Fruit fly (Drosophila melanogaster): ENCODE measurements around the gene Rop.
A peak's percentile ranks its signal among the peaks of the same experiment; 100 is the strongest.

Gene Rop

DNA sequence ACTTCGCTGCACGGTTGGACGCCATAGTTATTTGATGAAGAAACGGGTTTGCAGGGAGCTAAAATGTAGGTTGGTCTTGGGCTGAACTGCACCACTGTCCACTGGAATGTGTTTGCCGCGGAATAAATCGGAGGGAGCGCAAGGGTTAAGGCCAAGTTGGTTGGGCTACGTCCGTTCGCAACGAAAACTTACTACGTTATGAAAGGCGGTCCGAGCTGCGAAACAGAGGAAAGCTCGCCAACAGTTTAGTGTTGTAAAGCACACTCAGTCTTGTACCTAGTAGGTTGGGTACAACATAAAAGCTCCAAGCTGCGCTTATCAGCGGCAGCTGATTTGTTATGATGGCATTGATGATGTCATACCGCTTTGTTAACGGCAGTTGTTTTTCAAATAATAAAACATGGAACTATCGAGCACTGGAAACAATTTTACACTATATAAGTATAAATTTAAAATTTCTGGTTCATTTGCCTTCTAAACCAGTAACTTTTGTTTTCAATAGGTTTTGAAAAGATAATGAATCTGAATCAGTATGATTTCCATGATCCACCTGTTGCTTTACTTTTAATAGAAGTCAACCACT, 16.5 kb downstream of the Rop start, which contains the start of gene Chd64 (continued):
- TF ChIP-seq CG4854 (GFP tag; optimal IDR thresholded peaks at IDR 0.05) (no peak), CG17328 (GFP tag; IDR thresholded peaks at IDR 0.05) (peak; percentile 31; the same call in 1 of the 2 replicates), Dll (GFP tag; IDR thresholded peaks at IDR 0.05; ENCODE audit: partially characterized antibody) (no peak), p53 (GFP tag; optimal IDR thresholded peaks at IDR 0.05) (no peak), CG12659 (GFP tag; optimal IDR thresholded peaks at IDR 0.05) (peak; percentile 72), MESR4 (GFP tag; optimal IDR thresholded peaks at IDR 0.05) (peak; percentile 10), fd3F (GFP tag; optimal IDR thresholded peaks at IDR 0.05) (peak; percentile 3), Hr39 (optimal IDR thresholded peaks at IDR 0.05) (no peak), CG14710 (tag; optimal IDR thresholded peaks at IDR 0.05) (no peak), gt (GFP tag; IDR thresholded peaks at IDR 0.05) (no peak), Nf-YA (GFP tag; IDR thresholded peaks at IDR 0.05) (no peak), dimm (GFP tag; IDR thresholded peaks at IDR 0.05) (no peak), cato (GFP tag; optimal IDR thresholded peaks at IDR 0.05; ENCODE audit: borderline replicate concordance) (no peak), CG13424 (tag; optimal IDR thresholded peaks at IDR 0.05) (no peak), CG13775 (GFP tag; optimal IDR thresholded peaks at IDR 0.05) (no peak), Nf-YC (tag; optimal IDR thresholded peaks at IDR 0.05) (peak; percentile 48), chif (GFP tag; optimal IDR thresholded peaks at IDR 0.05) (peak in 1 of 2 experiments; percentile 11), tgo (GFP tag; IDR thresholded peaks at IDR 0.05) (peak; percentile 46; the same call in 1 of the 3 replicates), CG30403 (GFP tag; optimal IDR thresholded peaks at IDR 0.05) (peak; percentile 37), Taf1 (GFP tag; IDR thresholded peaks at IDR 0.05) (no peak), CG11504 (tag; optimal IDR thresholded peaks at IDR 0.05) (no peak), ab (GFP tag; optimal IDR thresholded peaks at IDR 0.05) (no peak), Optix (GFP tag; IDR thresholded peaks at IDR 0.05) (no peak; the same call in 2 of the 3 replicates), CG9437 (GFP tag; optimal IDR thresholded peaks at IDR 0.05) (peak; percentile 91), CG9727 (GFP tag; optimal IDR thresholded peaks at IDR 0.05) (no peak), CG10543 (GFP tag; optimal IDR thresholded peaks at IDR 0.05) (peak; percentile 86), CG12299 (tag; optimal IDR thresholded peaks at IDR 0.05) (no peak), CG10274 (GFP tag; optimal IDR thresholded peaks at IDR 0.05) (no peak), zfh2 (GFP tag; optimal IDR thresholded peaks at IDR 0.05) (no peak), sens (GFP tag) (peak; percentile 47), Dfd (GFP tag; optimal IDR thresholded peaks at IDR 0.05) (no peak), CG7556 (GFP tag; optimal IDR thresholded peaks at IDR 0.05) (peak; percentile 53), CG6854 (GFP tag; optimal IDR thresholded peaks at IDR 0.05) (peak; percentile 75), Meics (GFP tag; optimal IDR thresholded peaks at IDR 0.05) (peak; percentile 58), ems (GFP tag; optimal IDR thresholded peaks at IDR 0.05) (no peak), nmo (GFP tag; optimal IDR thresholded peaks at IDR 0.05) (no peak), kay (GFP tag; optimal IDR thresholded peaks at IDR 0.05) (peak; percentile 34), CG7963 (GFP tag; IDR thresholded peaks at IDR 0.05; ENCODE audit: partially characterized antibody) (no peak), kah (GFP tag; optimal IDR thresholded peaks at IDR 0.05) (peak; percentile 3), Aef1 (GFP tag; IDR thresholded peaks at IDR 0.05) (no peak), slbo (GFP tag; IDR thresholded peaks at IDR 0.05) (peak; percentile 36), CHES-1-like (GFP tag; optimal IDR thresholded peaks at IDR 0.05) (no peak), Trl (optimal IDR thresholded peaks at IDR 0.05) (no peak), Trl (GFP tag; optimal IDR thresholded peaks at IDR 0.05) (peak; percentile 36), CG10431 (GFP tag; optimal IDR thresholded peaks at IDR 0.05) (no peak), jigr1 (GFP tag; IDR thresholded peaks at IDR 0.05) (no peak), vvl (GFP tag; IDR thresholded peaks at IDR 0.05) (peak; percentile 76), CG10321 (GFP tag; IDR thresholded peaks at IDR 0.05) (no peak), TFAM (GFP tag; optimal IDR thresholded peaks at IDR 0.05) (no peak), Gug (GFP tag; IDR thresholded peaks at IDR 0.05) (no peak), hkb (optimal IDR thresholded peaks at IDR 0.05) (no peak), hkb (GFP tag; IDR thresholded peaks at IDR 0.05) (peak; percentile 50; the same call in 1 of the 2 replicates)
